Worm (Caenorhabditis elegans) whole organism, early embryonic: ENCODE data around the gene Y25C1A.2.

Experiments used
- B0310.2 ChIP-seq: sonication (generic microtip); optimal IDR thresholded peaks from 2 replicates; lab custom pipeline; 2016; ENCODE audit warnings: mild to moderate bottlenecking, missing genetic modification characterization, missing compliant biosample characterization
- F13C5.2 ChIP-seq: sonication (generic microtip); optimal IDR thresholded peaks from 2 replicates; lab custom pipeline; 2017; ENCODE audit warnings: mild to moderate bottlenecking, missing genetic modification characterization, inconsistent platforms, missing compliant biosample characterization
- aly-1 ChIP-seq: sonication (generic microtip); optimal IDR thresholded peaks from 2 replicates; lab custom pipeline; 2016; ENCODE audit warnings: missing genetic modification characterization, missing compliant biosample characterization
- ama-1 ChIP-seq: fragments of 150-350 bp; optimal IDR thresholded peaks from 2 replicates; lab custom pipeline; 2014
- ceh-13 ChIP-seq: fragments of 200-800 bp; sonication (Bioruptor generic); optimal IDR thresholded peaks from 2 replicates; lab custom pipeline; 2018; ENCODE audit warnings: mild to moderate bottlenecking, missing genetic modification characterization, missing compliant biosample characterization
- ceh-36 ChIP-seq: sonication (generic microtip); optimal IDR thresholded peaks from 2 replicates; lab custom pipeline; 2016; ENCODE audit warnings: missing genetic modification characterization, inconsistent platforms, missing compliant biosample characterization
- ets-7 ChIP-seq: sonication (generic microtip); optimal IDR thresholded peaks from 2 replicates; lab custom pipeline; 2016; ENCODE audit warnings: missing genotype, missing genetic modification characterization, missing compliant biosample characterization
- flt-1 ChIP-seq: fragments of 200-800 bp; sonication (Bioruptor generic); IDR thresholded peaks from 2 replicates; pipeline ENCODE4 v1.3.6; 2022; ENCODE audit warnings: missing genetic modification characterization, missing compliant biosample characterization
- hmbx-1 ChIP-seq: sonication (generic microtip); optimal IDR thresholded peaks from 2 replicates; lab custom pipeline; 2016; ENCODE audit warnings: mild to moderate bottlenecking, missing genetic modification characterization, missing compliant biosample characterization
- hmg-4 ChIP-seq: fragments of 200-800 bp; sonication (Bioruptor generic); optimal IDR thresholded peaks from 2 replicates; lab custom pipeline; 2018; ENCODE audit warnings: mild to moderate bottlenecking, missing genetic modification characterization, missing compliant biosample characterization
- hnd-1 ChIP-seq: sonication (generic microtip); optimal IDR thresholded peaks from 2 replicates; lab custom pipeline; 2016; ENCODE audit warnings: missing genetic modification characterization, missing compliant biosample characterization
- pes-1 ChIP-seq: fragments of 200-800 bp; sonication (Bioruptor generic); IDR thresholded peaks from 2 replicates; pipeline ENCODE4 v1.3.6; 2022; ENCODE audit warnings: missing genetic modification reagents, missing genetic modification characterization, missing compliant biosample characterization
- scrt-1 ChIP-seq: fragments of 200-800 bp; sonication (Bioruptor generic); IDR thresholded peaks from 2 replicates; pipeline ENCODE4 v1.3.6; 2022; ENCODE audit warnings: missing genetic modification characterization, missing compliant biosample characterization
- sea-1 ChIP-seq: fragments of 200-800 bp; sonication (Bioruptor generic); conservative IDR thresholded peaks from 2 replicates; pipeline ENCODE4 v1.3.6; 2022; ENCODE audit warnings: missing genetic modification characterization, missing compliant biosample characterization
- tbx-11 ChIP-seq: fragments of 200-800 bp; sonication (Bioruptor generic); IDR thresholded peaks from 2 replicates; pipeline ENCODE4 v1.3.6; 2022; ENCODE audit warnings: missing genetic modification characterization, missing compliant biosample characterization
- tbx-37 ChIP-seq: fragments of 200-800 bp; sonication (Bioruptor generic); conservative IDR thresholded peaks from 2 replicates; pipeline ENCODE4 v1.3.6; 2022; ENCODE audit warnings: missing genetic modification reagents, missing genetic modification characterization, missing compliant biosample characterization
- tra-4 ChIP-seq: sonication (generic microtip); optimal IDR thresholded peaks from 2 replicates; lab custom pipeline; 2017; ENCODE audit warnings: missing genetic modification characterization, missing compliant biosample characterization

Y25C1A.2 gene

DNA sequence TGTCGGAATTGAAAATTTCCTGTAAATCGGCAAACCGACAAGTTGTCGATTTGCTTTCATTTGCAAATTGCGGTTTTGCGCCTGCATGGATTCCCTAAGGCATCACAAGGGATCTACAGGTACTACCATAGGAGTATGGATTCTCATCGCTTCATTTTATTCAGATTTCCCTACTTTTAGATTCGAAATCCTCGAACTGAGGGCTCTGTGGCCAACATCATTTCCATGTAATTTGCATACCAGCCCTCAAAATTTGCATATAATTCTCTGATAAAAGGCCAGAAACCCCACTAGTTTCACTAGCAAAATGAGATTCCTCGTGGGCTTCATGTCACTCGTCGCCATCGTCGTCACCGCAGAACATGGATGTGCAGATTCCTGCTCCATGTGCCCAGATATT is at the start of gene Y25C1A.2:
Gene Y25C1A.2 (plus strand): TSS at position 301 of the 400 bp plus-strand sequence.
- TF ChIP-seq scrt-1 (GFP tag; lab: Robert Waterston, UW) (no peak), tbx-37 (GFP tag; lab: Robert Waterston, UW) (no peak), aly-1 (tag; lab: Kevin White, UChicago) (no peak), tra-4 (no peak), ceh-13 (GFP tag; lab: Kevin White, UChicago) (no peak), tbx-11 (GFP tag; lab: Robert Waterston, UW) (no peak), pes-1 (no peak), ceh-36 (tag; lab: Kevin White, UChicago) (no peak), ama-1 (lab: Kevin White, UChicago) (no peak), hmg-4 (GFP tag; lab: Kevin White, UChicago) (no peak), B0310.2 (no peak), F13C5.2 (tag; lab: Kevin White, UChicago) (no peak), sea-1 (GFP tag; lab: Robert Waterston, UW) (no peak), ets-7 (tag; lab: Kevin White, UChicago) (no peak), hmbx-1 (no peak), hnd-1 (no peak), flt-1 (no peak)

DNA sequence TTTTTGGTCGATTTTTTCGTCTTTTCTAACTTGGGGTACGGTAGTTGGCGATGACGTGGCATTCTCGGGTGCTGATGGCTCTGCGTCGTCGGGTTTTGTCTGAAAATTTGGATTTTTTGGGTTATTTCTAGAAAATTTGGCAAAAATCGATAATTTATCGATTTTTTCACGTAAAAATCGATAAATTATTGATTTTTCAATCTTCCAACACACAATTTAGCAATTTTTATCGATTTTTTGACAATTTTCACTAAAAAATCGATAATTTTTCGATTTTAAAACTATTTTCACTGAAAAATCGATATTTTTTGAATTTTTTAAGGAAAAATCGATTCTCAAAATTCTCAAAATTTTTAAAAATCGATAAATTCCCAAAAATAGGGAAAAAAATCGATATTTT is 49.5 kb upstream of the Y25C1A.2 start:
- TF ChIP-seq sea-1 (GFP tag; lab: Robert Waterston, UW) (no peak), flt-1 (no peak), B0310.2 (no peak), ets-7 (tag; lab: Kevin White, UChicago) (no peak)

DNA sequence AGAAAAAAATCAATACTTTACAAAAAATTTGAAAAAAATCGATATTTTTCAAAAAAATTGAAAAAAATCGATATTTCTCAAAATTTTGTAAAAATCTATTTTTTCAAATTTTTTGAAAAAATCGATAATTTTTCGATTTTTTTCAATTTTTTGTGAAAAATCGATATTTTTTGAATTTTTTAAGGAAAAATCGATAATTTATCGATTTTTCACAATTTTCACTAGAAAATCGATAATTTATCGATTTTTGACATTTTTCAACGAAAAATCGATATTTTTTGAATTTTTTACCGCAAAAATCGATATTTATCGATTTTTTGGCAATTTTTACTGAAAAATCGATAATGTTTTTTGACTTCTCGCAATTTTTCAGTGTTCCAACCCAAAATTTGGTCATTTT is 49.0 kb upstream of the Y25C1A.2 start:
- TF ChIP-seq tra-4 (no peak), aly-1 (tag; lab: Kevin White, UChicago) (no peak), hnd-1 (no peak), ceh-13 (GFP tag; lab: Kevin White, UChicago) (no peak), tbx-37 (GFP tag; lab: Robert Waterston, UW) (no peak), B0310.2 (no peak), sea-1 (GFP tag; lab: Robert Waterston, UW) (no peak), hmg-4 (GFP tag; lab: Kevin White, UChicago) (no peak), flt-1 (no peak), ceh-36 (tag; lab: Kevin White, UChicago) (no peak), scrt-1 (GFP tag; lab: Robert Waterston, UW) (no peak), F13C5.2 (tag; lab: Kevin White, UChicago) (no peak), ets-7 (tag; lab: Kevin White, UChicago) (no peak)

DNA sequence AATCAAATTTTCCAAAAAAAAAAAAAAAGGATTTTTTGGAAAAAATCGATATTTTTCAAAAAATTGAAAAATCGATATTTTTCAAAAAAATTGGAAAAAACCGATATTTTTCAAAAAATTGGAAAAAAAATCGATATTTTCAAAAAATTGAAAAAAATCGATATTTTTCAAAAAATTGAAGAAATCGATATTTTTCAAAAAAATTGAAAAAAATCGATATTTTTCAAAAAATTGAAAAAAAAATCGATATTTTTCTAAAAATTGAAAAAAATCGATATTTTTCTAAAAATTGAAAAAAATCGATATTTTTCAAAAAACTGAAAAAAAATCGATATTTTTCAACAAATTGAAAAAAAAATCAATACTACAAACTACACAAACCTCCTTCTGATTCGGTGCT is 48.4 kb upstream of the Y25C1A.2 start:
- no peak for TF ChIP-seq pes-1
- no peak for TF ChIP-seq tra-4
- no peak for TF ChIP-seq ceh-13 (GFP tag; lab: Kevin White, UChicago)
- no peak for TF ChIP-seq B0310.2
- TF ChIP-seq scrt-1 (GFP tag; lab: Robert Waterston, UW): no peak
- TF ChIP-seq ama-1 (lab: Kevin White, UChicago): no peak
- TF ChIP-seq F13C5.2 (tag; lab: Kevin White, UChicago): no peak
- no peak for TF ChIP-seq tbx-11 (GFP tag; lab: Robert Waterston, UW)
- TF ChIP-seq ceh-36 (tag; lab: Kevin White, UChicago): no peak
- TF ChIP-seq flt-1: no peak
- no peak for TF ChIP-seq hnd-1
- no peak for TF ChIP-seq tbx-37 (GFP tag; lab: Robert Waterston, UW)
- no peak for TF ChIP-seq hmg-4 (GFP tag; lab: Kevin White, UChicago)
- TF ChIP-seq hmbx-1: no peak
- TF ChIP-seq sea-1 (GFP tag; lab: Robert Waterston, UW): no peak
- no peak for TF ChIP-seq ets-7 (tag; lab: Kevin White, UChicago)
- TF ChIP-seq aly-1 (tag; lab: Kevin White, UChicago): no peak

DNA sequence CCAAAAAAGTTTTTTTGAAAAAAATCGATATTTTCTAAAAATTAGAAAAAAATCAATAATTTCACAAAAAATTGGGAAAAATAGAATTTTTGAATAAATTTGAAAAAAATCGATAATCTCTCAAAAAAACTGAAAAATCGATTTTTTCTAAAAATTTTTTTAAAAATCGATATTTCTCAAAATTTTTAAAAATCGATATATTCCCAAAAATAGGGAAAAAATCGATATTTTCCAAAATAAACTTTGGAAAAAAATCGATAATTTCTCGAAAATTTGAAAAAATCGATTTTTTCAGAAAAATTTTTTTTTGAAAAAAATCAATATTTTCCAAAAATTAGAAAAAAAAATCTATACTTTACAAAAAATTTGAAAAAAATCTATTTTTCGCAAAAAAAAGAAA is 47.8 kb upstream of the Y25C1A.2 start:
- TF ChIP-seq hmg-4 (GFP tag; lab: Kevin White, UChicago) (no peak), flt-1 (no peak), B0310.2 (no peak), hmbx-1 (no peak), ceh-13 (GFP tag; lab: Kevin White, UChicago) (no peak), ceh-36 (tag; lab: Kevin White, UChicago) (no peak), F13C5.2 (tag; lab: Kevin White, UChicago) (no peak)

DNA sequence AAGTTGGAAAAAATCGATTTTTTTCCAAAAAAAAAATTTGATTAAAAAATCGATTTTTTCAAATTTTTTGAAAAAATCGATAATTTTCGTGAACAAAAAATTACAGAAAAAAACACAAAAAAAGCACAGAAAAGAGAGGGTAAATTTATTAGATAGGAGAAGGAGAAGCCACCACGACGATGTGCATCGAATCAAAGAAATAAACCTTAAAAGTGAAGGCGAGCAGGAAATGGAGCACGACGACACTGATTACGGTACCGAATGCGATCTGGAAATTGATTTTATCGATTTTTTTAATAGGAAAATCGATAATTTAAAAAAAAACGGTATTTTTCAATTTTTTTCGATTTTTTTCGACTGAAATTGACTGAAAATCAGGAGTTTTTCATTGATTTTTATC is 47.3 kb upstream of the Y25C1A.2 start:
- no peak for TF ChIP-seq B0310.2
- no peak for TF ChIP-seq aly-1 (tag; lab: Kevin White, UChicago)
- no peak for TF ChIP-seq scrt-1 (GFP tag; lab: Robert Waterston, UW)
- no peak for TF ChIP-seq hmg-4 (GFP tag; lab: Kevin White, UChicago)
- TF ChIP-seq sea-1 (GFP tag; lab: Robert Waterston, UW): no peak
- no peak for TF ChIP-seq ama-1 (lab: Kevin White, UChicago)
- no peak for TF ChIP-seq tbx-37 (GFP tag; lab: Robert Waterston, UW)
- TF ChIP-seq flt-1: no peak
- TF ChIP-seq hmbx-1: no peak
- TF ChIP-seq F13C5.2 (tag; lab: Kevin White, UChicago): no peak
- TF ChIP-seq ceh-36 (tag; lab: Kevin White, UChicago): no peak
- TF ChIP-seq pes-1: no peak
- TF ChIP-seq tra-4: no peak
- no peak for TF ChIP-seq ceh-13 (GFP tag; lab: Kevin White, UChicago)
- TF ChIP-seq tbx-11 (GFP tag; lab: Robert Waterston, UW): no peak
- TF ChIP-seq ets-7 (tag; lab: Kevin White, UChicago): no peak

DNA sequence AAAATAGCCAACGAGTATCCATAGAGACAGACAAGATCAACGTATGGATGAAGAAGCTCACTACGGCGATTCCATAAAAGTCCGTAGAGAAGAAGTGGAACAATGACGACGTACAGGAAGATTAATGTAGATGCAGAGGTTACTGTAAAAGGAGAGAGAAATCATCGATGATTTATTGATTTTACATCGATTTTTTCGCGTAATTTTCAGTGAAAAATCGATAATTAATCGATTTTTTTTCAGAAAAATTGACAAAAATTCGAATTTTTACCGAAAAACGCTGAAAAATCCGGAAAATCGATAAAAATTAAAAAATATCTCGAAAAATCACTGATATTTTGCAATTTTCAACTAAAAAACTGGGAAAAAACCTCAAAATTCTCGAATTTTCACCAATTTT is 46.0 kb upstream of the Y25C1A.2 start:
- no peak for TF ChIP-seq tbx-11 (GFP tag; lab: Robert Waterston, UW)

DNA sequence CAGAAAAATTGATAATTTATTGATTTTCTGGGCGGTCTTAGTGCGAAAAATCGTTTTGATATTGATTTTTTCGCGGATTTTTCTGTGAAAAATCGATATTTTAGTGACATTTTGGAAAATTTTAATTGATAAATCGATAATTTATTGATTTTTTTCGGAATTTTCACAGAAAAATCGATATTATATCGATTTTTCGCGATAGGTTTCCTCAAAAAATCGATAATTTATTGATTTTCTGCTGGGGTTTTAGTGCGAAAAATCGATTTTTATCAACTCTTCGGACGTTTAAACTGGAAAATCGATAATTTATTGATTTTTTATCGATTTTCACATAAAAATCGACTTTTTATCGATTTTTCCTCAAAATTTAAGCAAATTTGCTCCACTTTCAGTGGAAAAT is 45.0 kb upstream of the Y25C1A.2 start:
- TF ChIP-seq aly-1 (tag; lab: Kevin White, UChicago) (no peak), hmbx-1 (no peak), hnd-1 (no peak), ets-7 (tag; lab: Kevin White, UChicago) (no peak), pes-1 (no peak), scrt-1 (GFP tag; lab: Robert Waterston, UW) (no peak), B0310.2 (no peak), tbx-37 (GFP tag; lab: Robert Waterston, UW) (no peak), tbx-11 (GFP tag; lab: Robert Waterston, UW) (no peak), flt-1 (no peak), ceh-36 (tag; lab: Kevin White, UChicago) (no peak), tra-4 (no peak), ama-1 (lab: Kevin White, UChicago) (no peak)
